Worm (Caenorhabditis elegans): ENCODE results near the gene sqv-8.

DNA sequence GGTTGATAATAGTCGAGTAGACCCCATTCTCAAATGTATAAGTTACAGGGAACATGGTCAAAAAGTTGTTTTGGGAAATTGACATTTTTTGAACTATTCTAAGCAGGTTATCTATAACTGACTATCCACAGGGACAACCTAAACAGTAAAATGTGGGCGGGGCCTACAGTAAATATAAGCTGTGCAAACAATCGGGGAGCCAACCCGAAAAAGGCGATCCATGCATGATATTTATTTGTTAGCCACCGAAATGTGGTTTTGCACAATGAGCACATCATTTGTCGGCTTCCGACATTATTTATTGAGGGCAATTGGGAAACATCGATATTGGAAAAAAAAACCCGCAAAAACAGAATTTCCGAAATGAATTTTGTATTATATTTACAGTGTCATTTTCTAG, 32.0 kb upstream of the sqv-8 start, which contains the start of gene hlh-6:
- TF ChIP-seq flt-1 (GFP tag; IDR thresholded peaks at IDR 0.05), result no peak
- no peak for TF ChIP-seq T22C8.4 (GFP tag; IDR thresholded peaks at IDR 0.05)
- TF ChIP-seq klf-2 (GFP tag; conservative IDR thresholded peaks at IDR 0.05), result no peak
- no peak for TF ChIP-seq tab-1 (GFP tag; IDR thresholded peaks at IDR 0.05)
- no peak for TF ChIP-seq ztf-23 (GFP tag; IDR thresholded peaks at IDR 0.05)
